Fruit fly (Drosophila melanogaster) whole organism, adult: ENCODE results near the gene kibra.

Experiments
- CG12768 ChIP-seq: fragments of 200-800 bp; sonication (Bioruptor generic); optimal IDR thresholded peaks from 2 replicates; lab custom pipeline; 2017; ENCODE audit warnings: missing biosample characterization, missing genetic modification characterization, mild to moderate bottlenecking, moderate library complexity, missing genetic modification reagents
- CG5204 ChIP-seq: fragments of 200-800 bp; sonication (Bioruptor generic); optimal IDR thresholded peaks from 2 replicates; lab custom pipeline; 2016; ENCODE audit warnings: missing biosample characterization, missing genetic modification characterization
- cic ChIP-seq: fragments of 200-800 bp; sonication (Bioruptor generic); optimal IDR thresholded peaks from 2 replicates; lab custom pipeline; 2017; ENCODE audit warnings: missing biosample characterization, mild to moderate bottlenecking, missing genetic modification characterization, moderate library complexity
- kay ChIP-seq: fragments of 200-800 bp; sonication (Bioruptor generic); peaks from one replicate; lab custom pipeline; 2016; ENCODE audit warnings: missing biosample characterization, missing genetic modification characterization, borderline replicate concordance

dm6 chr3R:14742064-14742463 is 18.0 kb upstream of the kibra start:
- no peak for TF ChIP-seq kay
- peak; percentile 22 for TF ChIP-seq cic (GFP tag; lab: Kevin White, UChicago)
- TF ChIP-seq CG12768 (GFP tag; lab: Kevin White, UChicago), result no peak
- no peak for TF ChIP-seq CG5204 (GFP tag; lab: Kevin White, UChicago)
